Fruit fly (Drosophila melanogaster): ENCODE data around the gene CG14315.
A peak's percentile ranks its signal among the peaks of the same experiment; 100 is the strongest.

The CG14315 gene

DNA sequence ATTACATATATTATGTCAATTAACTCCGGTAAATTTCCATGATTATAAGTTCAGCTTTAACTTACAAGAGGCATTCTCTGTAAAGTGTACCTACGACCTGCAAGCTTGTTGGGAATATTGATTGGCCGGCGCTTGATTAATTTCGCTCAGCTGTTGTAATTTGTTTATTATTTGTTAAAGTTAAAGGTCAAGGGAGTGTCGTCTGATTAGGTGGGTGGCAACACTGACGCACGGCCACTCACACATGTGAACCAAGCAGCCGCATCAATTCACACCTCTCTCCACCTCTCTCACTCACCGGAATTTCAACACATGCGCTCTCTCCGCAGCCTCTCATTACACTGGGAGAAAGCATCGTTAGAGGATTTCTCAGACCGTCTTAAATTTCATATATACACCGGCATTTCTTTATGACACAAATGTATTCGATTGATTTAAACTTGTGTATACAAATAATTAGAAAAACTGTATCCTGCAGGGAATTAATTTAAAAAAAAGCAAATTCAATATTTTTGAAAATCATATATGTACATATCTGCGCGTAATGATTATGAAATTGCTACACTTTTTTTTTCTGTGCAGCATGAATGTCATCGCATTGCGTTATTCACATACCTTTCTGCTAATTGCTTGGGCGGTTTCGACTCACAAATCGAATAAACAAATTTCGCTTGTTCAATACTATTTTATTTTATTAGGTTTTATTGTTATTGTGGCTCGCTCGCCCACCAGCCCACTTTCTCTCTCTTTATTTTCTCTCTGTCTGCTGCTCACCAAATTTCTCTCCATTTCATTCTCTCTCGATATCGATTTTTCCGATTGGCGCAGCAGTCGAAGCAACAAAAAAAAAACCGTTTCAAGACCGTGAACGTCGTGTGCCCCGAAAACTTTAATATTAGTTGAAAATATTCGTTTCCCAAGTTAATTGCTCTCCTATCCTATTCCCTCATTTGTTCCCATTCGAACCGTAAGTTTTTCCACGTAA is 13.8 kb downstream of the CG14315 start:
- TF ChIP-seq br (GFP tag; optimal IDR thresholded peaks at IDR 0.05): peak; percentile 68
- peak; percentile 78 for TF ChIP-seq OdsH (GFP tag; optimal IDR thresholded peaks at IDR 0.05)
- no peak for TF ChIP-seq Jra (GFP tag; optimal IDR thresholded peaks at IDR 0.05)
- no peak for TF ChIP-seq dsf (GFP tag; optimal IDR thresholded peaks at IDR 0.05; ENCODE audit: borderline replicate concordance)
- no peak for TF ChIP-seq Myc (optimal IDR thresholded peaks at IDR 0.05)
- no peak for TF ChIP-seq Sp1 (GFP tag; optimal IDR thresholded peaks at IDR 0.05)
- TF ChIP-seq HLH106 (tag; optimal IDR thresholded peaks at IDR 0.05): peak; percentile 73
- TF ChIP-seq fru (GFP tag; optimal IDR thresholded peaks at IDR 0.05): peak; percentile 82
- TF ChIP-seq sv (GFP tag; optimal IDR thresholded peaks at IDR 0.05): peak; percentile 93
- TF ChIP-seq GATAd (GFP tag; optimal IDR thresholded peaks at IDR 0.05): no peak
- TF ChIP-seq foxo (GFP tag; optimal IDR thresholded peaks at IDR 0.05): peak in 1 of 2 experiments; percentile 77
- peak; percentile 51 for TF ChIP-seq dmrt93B (GFP tag; optimal IDR thresholded peaks at IDR 0.05)
- TF ChIP-seq sage (GFP tag; optimal IDR thresholded peaks at IDR 0.05): no peak
- TF ChIP-seq ey (GFP tag; optimal IDR thresholded peaks at IDR 0.05): peak; percentile 78
- TF ChIP-seq CG9705 (GFP tag; optimal IDR thresholded peaks at IDR 0.05): peak; percentile 65
- peak; percentile 78 for TF ChIP-seq h (GFP tag; optimal IDR thresholded peaks at IDR 0.05)
- peak; percentile 7 for TF ChIP-seq CG32264 (GFP tag; optimal IDR thresholded peaks at IDR 0.05)
- TF ChIP-seq woc (GFP tag; optimal IDR thresholded peaks at IDR 0.05): peak; percentile 50
- no peak for TF ChIP-seq brk (GFP tag; optimal IDR thresholded peaks at IDR 0.05)

DNA sequence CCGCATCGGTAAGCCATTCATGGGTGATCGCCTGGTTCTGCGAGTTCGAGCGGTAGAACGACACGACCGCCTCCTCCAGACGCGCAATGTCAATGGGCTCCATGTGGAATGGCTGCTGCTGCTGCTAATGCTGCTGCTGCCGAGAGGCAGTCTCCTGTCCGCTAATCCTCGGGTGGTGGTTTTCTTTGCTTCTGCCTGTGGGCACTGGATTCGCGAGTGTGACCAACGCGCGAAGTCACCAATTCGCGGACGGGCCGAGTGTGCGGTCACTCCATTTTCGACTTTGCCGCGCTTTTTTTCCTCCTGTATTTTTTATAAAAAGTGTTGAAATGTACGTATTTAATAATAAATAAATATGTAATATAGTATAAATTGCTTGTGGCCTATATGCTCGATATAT is 24.7 kb downstream of the CG14315 start, which contains the start of gene cdm:
Gene cdm, minus strand, starts transcription at position 236 of the 400 bp plus-strand sequence.
- TF ChIP-seq jim (GFP tag; optimal IDR thresholded peaks at IDR 0.05) (no peak), Dif (GFP tag; optimal IDR thresholded peaks at IDR 0.05; ENCODE audit: partially characterized antibody) (peak; percentile 12)

DNA sequence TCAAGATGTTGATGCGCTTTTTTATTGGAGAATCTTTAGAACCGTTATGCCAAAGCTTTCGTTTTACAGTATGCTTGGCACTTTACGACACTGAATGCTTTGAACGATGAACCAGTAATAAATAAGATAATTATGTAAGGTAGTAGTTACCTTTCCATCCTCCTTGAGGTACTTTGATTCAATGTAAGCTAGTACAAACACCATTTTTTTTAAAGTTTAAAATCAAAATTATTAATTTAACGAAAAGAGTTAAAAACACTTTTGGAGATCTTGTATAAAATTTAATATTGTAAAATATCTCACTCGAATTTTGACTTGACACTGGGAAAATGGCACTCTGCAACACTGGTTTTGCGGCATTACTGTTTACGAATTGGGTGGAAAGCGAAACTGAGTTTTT is 26.9 kb downstream of the CG14315 start, which contains the start of the genes Arp5 and CG7208:
Gene Arp5, plus strand, starts transcription at position 114 of the 400 bp plus-strand sequence.
Gene CG7208, minus strand, starts transcription at position 331 of the 400 bp plus-strand sequence.
- TF ChIP-seq CG9705 (GFP tag; optimal IDR thresholded peaks at IDR 0.05) (peak; percentile 47), dmrt93B (GFP tag; optimal IDR thresholded peaks at IDR 0.05) (no peak), sage (GFP tag; optimal IDR thresholded peaks at IDR 0.05) (no peak), lola (GFP tag; optimal IDR thresholded peaks at IDR 0.05) (no peak), tai (GFP tag; optimal IDR thresholded peaks at IDR 0.05) (no peak), Mio (GFP tag; optimal IDR thresholded peaks at IDR 0.05) (no peak), GATAd (GFP tag; optimal IDR thresholded peaks at IDR 0.05) (peak; percentile 44), brk (GFP tag; optimal IDR thresholded peaks at IDR 0.05) (no peak), pan (optimal IDR thresholded peaks at IDR 0.05) (no peak), CrebA (GFP tag; optimal IDR thresholded peaks at IDR 0.05; ENCODE audit: borderline replicate concordance) (no peak), OdsH (GFP tag; optimal IDR thresholded peaks at IDR 0.05) (peak; percentile 76), Vsx2 (GFP tag; optimal IDR thresholded peaks at IDR 0.05; ENCODE audit: partially characterized antibody) (no peak), rgr (GFP tag; optimal IDR thresholded peaks at IDR 0.05) (peak; percentile 81), ey (GFP tag; optimal IDR thresholded peaks at IDR 0.05) (peak; percentile 74), HLH106 (tag; optimal IDR thresholded peaks at IDR 0.05) (peak; percentile 70), CG32264 (GFP tag; optimal IDR thresholded peaks at IDR 0.05) (no peak), Sp1 (GFP tag; optimal IDR thresholded peaks at IDR 0.05) (peak; percentile 65), Rel (GFP tag; optimal IDR thresholded peaks at IDR 0.05) (no peak), Rel (tag; optimal IDR thresholded peaks at IDR 0.05) (peak; percentile 24), Abd-B (GFP tag; optimal IDR thresholded peaks at IDR 0.05) (no peak), N (GFP tag; optimal IDR thresholded peaks at IDR 0.05) (no peak), Dfd (GFP tag; optimal IDR thresholded peaks at IDR 0.05) (no peak), Hr78 (GFP tag; optimal IDR thresholded peaks at IDR 0.05) (no peak), jim (GFP tag; optimal IDR thresholded peaks at IDR 0.05) (no peak), Myc (optimal IDR thresholded peaks at IDR 0.05) (no peak), h (GFP tag; optimal IDR thresholded peaks at IDR 0.05) (peak; percentile 92), br (GFP tag; optimal IDR thresholded peaks at IDR 0.05) (peak; percentile 56), foxo (GFP tag; optimal IDR thresholded peaks at IDR 0.05) (peak in 1 of 2 experiments; percentile 77), Dif (GFP tag; optimal IDR thresholded peaks at IDR 0.05; ENCODE audit: partially characterized antibody) (no peak), dl (GFP tag; optimal IDR thresholded peaks at IDR 0.05; ENCODE audit: insufficient read depth in 1 of 2, partially characterized antibody in 2 of 2) (no peak), Hr83 (GFP tag; optimal IDR thresholded peaks at IDR 0.05; ENCODE audit: poor library complexity, severe bottlenecking) (peak; percentile 3), usp (GFP tag; optimal IDR thresholded peaks at IDR 0.05) (no peak), dsf (GFP tag; optimal IDR thresholded peaks at IDR 0.05; ENCODE audit: borderline replicate concordance) (peak; percentile 50), psq (GFP tag; optimal IDR thresholded peaks at IDR 0.05) (peak; percentile 97), fru (GFP tag; optimal IDR thresholded peaks at IDR 0.05) (peak; percentile 70), Hnf4 (GFP tag; optimal IDR thresholded peaks at IDR 0.05) (no peak), Jra (GFP tag; optimal IDR thresholded peaks at IDR 0.05) (peak; percentile 65), woc (GFP tag; optimal IDR thresholded peaks at IDR 0.05) (no peak), sv (GFP tag; optimal IDR thresholded peaks at IDR 0.05) (peak; percentile 57)

Data from whole organism, wandering third instar larva.